Fruit fly (Drosophila melanogaster) whole organism, wandering third instar larva: ENCODE measurements around the gene Kcmf1.

ENCODE experiments used
- Abd-B ChIP-seq: fragments of >200 bp; optimal IDR thresholded peaks from 2 replicates; lab custom pipeline; 2017; ENCODE audit warnings: missing biosample characterization, missing genetic modification characterization
- CG32264 ChIP-seq: fragments of 200-800 bp; sonication (Bioruptor generic); optimal IDR thresholded peaks from 2 replicates; lab custom pipeline; 2016; ENCODE audit warnings: missing biosample characterization, missing genetic modification characterization
- CG9705 ChIP-seq: fragments of 200-800 bp; sonication (Bioruptor generic); optimal IDR thresholded peaks from 2 replicates; lab custom pipeline; 2018; ENCODE audit warnings: missing biosample characterization, mild to moderate bottlenecking, missing genetic modification characterization
- CrebA ChIP-seq: fragments of 200-800 bp; sonication (Bioruptor generic); optimal IDR thresholded peaks from 2 replicates; lab custom pipeline; 2016; ENCODE audit warnings: missing biosample characterization, mild to moderate bottlenecking, missing genetic modification characterization, borderline replicate concordance
- HLH106 ChIP-seq: fragments of 200-800 bp; optimal IDR thresholded peaks from 3 replicates; lab custom pipeline; 2019; ENCODE audit warnings: missing biosample characterization, mild to moderate bottlenecking, missing genetic modification characterization, moderate library complexity
- Hr78 ChIP-seq: fragments of >200 bp; optimal IDR thresholded peaks from 2 replicates; lab custom pipeline; 2017; ENCODE audit warnings: missing biosample characterization, missing genetic modification characterization
- Hr83 ChIP-seq: fragments of 200-300 bp; sonication (Bioruptor generic); optimal IDR thresholded peaks from 2 replicates; lab custom pipeline; 2016; ENCODE audit warnings: missing biosample characterization, mild to moderate bottlenecking, missing genetic modification characterization, moderate library complexity; ENCODE audit not compliant: poor library complexity, severe bottlenecking
- Jra ChIP-seq: sonication (Bioruptor generic); optimal IDR thresholded peaks from 2 replicates; lab custom pipeline; 2016; ENCODE audit warnings: missing biosample characterization, missing genetic modification characterization
- Mio ChIP-seq: sonication (Bioruptor generic); optimal IDR thresholded peaks from 2 replicates; lab custom pipeline; 2016; ENCODE audit warnings: missing biosample characterization, missing genetic modification characterization
- Myc ChIP-seq: fragments of >200 bp; optimal IDR thresholded peaks from 2 replicates; lab custom pipeline; 2017
- Rel ChIP-seq, 2 experiments: fragments of 200-800 bp; sonication (Bioruptor generic) in 1 of 2; optimal IDR thresholded peaks; 2 replicates in 1 of 2; 3 replicates in 1 of 2; lab custom pipeline; 2016 to 2019; ENCODE audit warnings: mild to moderate bottlenecking in 2 of 2, missing biosample characterization in 2 of 2, missing genetic modification characterization in 2 of 2, moderate library complexity in 1 of 2
- Sp1 ChIP-seq: fragments of 200-800 bp; sonication (Bioruptor generic); optimal IDR thresholded peaks from 3 replicates; lab custom pipeline; 2019; ENCODE audit warnings: missing biosample characterization, mild to moderate bottlenecking, missing genetic modification characterization, moderate library complexity
- Vsx2 ChIP-seq: fragments of 200-300, 225-300 bp; sonication (Bioruptor generic); optimal IDR thresholded peaks from 2 replicates; lab custom pipeline; 2018; ENCODE audit warnings: missing biosample characterization, missing genetic modification characterization; ENCODE audit not compliant: partially characterized antibody
- br ChIP-seq: fragments of 200-800 bp; sonication (Bioruptor generic); optimal IDR thresholded peaks from 2 replicates; lab custom pipeline; 2016; ENCODE audit warnings: missing biosample characterization, missing genetic modification characterization
- brk ChIP-seq: fragments of 200-800 bp; sonication (Bioruptor generic); optimal IDR thresholded peaks from 2 replicates; lab custom pipeline; 2016; ENCODE audit warnings: missing biosample characterization, mild to moderate bottlenecking, missing genetic modification characterization
- dmrt93B ChIP-seq: fragments of 200-800 bp; sonication (Bioruptor generic); optimal IDR thresholded peaks from 2 replicates; lab custom pipeline; 2018; ENCODE audit warnings: missing biosample characterization, mild to moderate bottlenecking, missing genetic modification characterization
- dsf ChIP-seq: sonication (Bioruptor generic); optimal IDR thresholded peaks from 2 replicates; lab custom pipeline; 2016; ENCODE audit warnings: missing biosample characterization, missing genetic modification characterization, borderline replicate concordance
- foxo ChIP-seq, 2 experiments: fragments of 200-800 bp; sonication (Bioruptor generic); optimal IDR thresholded peaks; 2 replicates in 1 of 2; 3 replicates in 1 of 2; lab custom pipeline; 2016 to 2017; ENCODE audit warnings: missing biosample characterization in 2 of 2, missing genetic modification characterization in 2 of 2
- fru ChIP-seq: fragments of 200-800 bp; sonication (Bioruptor generic); optimal IDR thresholded peaks from 3 replicates; lab custom pipeline; 2016; ENCODE audit warnings: missing biosample characterization, mild to moderate bottlenecking, missing genetic modification characterization
- h ChIP-seq: fragments of 200-800 bp; sonication (Bioruptor generic); optimal IDR thresholded peaks from 3 replicates; lab custom pipeline; 2016; ENCODE audit warnings: missing biosample characterization, mild to moderate bottlenecking, missing genetic modification characterization
- jim ChIP-seq: fragments of 175-275, 200-325 bp; sonication (Bioruptor generic); optimal IDR thresholded peaks from 2 replicates; lab custom pipeline; 2016; ENCODE audit warnings: missing biosample characterization, mild to moderate bottlenecking, missing genetic modification characterization
- lola ChIP-seq: fragments of >200 bp; optimal IDR thresholded peaks from 2 replicates; lab custom pipeline; 2017; ENCODE audit warnings: missing biosample characterization, missing genetic modification characterization
- psq ChIP-seq: fragments of 200-800 bp; sonication (Bioruptor generic); optimal IDR thresholded peaks from 3 replicates; lab custom pipeline; 2017; ENCODE audit warnings: missing biosample characterization, mild to moderate bottlenecking, missing genetic modification characterization, moderate library complexity
- rgr ChIP-seq: fragments of 200-800 bp; sonication (Bioruptor generic); optimal IDR thresholded peaks from 3 replicates; lab custom pipeline; 2016; ENCODE audit warnings: missing biosample characterization, mild to moderate bottlenecking, missing genetic modification characterization
- sage ChIP-seq: fragments of 200-800 bp; sonication (Bioruptor generic); optimal IDR thresholded peaks from 2 replicates; lab custom pipeline; 2016; ENCODE audit warnings: missing biosample characterization, mild to moderate bottlenecking, missing genetic modification characterization
- sv ChIP-seq: fragments of 200-800 bp; sonication (Bioruptor generic); optimal IDR thresholded peaks from 3 replicates; lab custom pipeline; 2016; ENCODE audit warnings: missing biosample characterization, missing genetic modification characterization
- tai ChIP-seq: sonication (Bioruptor generic); optimal IDR thresholded peaks from 2 replicates; lab custom pipeline; 2016; ENCODE audit warnings: missing biosample characterization, missing genetic modification characterization
- usp ChIP-seq: fragments of >200 bp; optimal IDR thresholded peaks from 2 replicates; lab custom pipeline; 2017; ENCODE audit warnings: missing biosample characterization, missing genetic modification characterization

Kcmf1 gene

dm6 chr3R:8966598-8966997 lies 48.1 kb downstream of the Kcmf1 start:
- TF ChIP-seq Myc (no peak), CrebA (no peak), Jra (GFP tag; lab: Kevin White, UChicago) (no peak), Rel (GFP tag; optimal IDR thresholded peaks at IDR 0.05; lab: Kevin White, UChicago) (no peak), Rel (tag; optimal IDR thresholded peaks at IDR 0.05; lab: Kevin White, UChicago) (no peak), br (GFP tag; lab: Kevin White, UChicago) (no peak)
- TF ChIP-seq, all 38 proteins: peak for 0

- no peak for TF ChIP-seq Myc
- no peak for TF ChIP-seq Abd-B
- TF ChIP-seq, all 38 proteins: peak for 0
Measured at dm6 chr3R:8965546-8965945, 49.2 kb downstream of the Kcmf1 start.

dm6 chr3R:8963756-8964342 lies 50.9 kb downstream of the Kcmf1 start:
- TF ChIP-seq CrebA (no peak), dmrt93B (GFP tag; lab: Kevin White, UChicago) (no peak), HLH106 (tag; lab: Kevin White, UChicago) (no peak), jim (GFP tag; lab: Kevin White, UChicago) (no peak), Hr78 (no peak), dsf (GFP tag; lab: Kevin White, UChicago) (no peak), sage (GFP tag; lab: Kevin White, UChicago) (no peak), rgr (GFP tag; lab: Kevin White, UChicago) (no peak), foxo (GFP tag; optimal IDR thresholded peaks at IDR 0.05; lab: Kevin White, UChicago) (no peak), Rel (GFP tag; optimal IDR thresholded peaks at IDR 0.05; lab: Kevin White, UChicago) (no peak), Rel (tag; optimal IDR thresholded peaks at IDR 0.05; lab: Kevin White, UChicago) (no peak), lola (GFP tag; lab: Kevin White, UChicago) (no peak), sv (GFP tag; lab: Kevin White, UChicago) (no peak), Hr83 (GFP tag; lab: Kevin White, UChicago) (no peak), CG32264 (GFP tag; lab: Kevin White, UChicago) (no peak), tai (GFP tag; lab: Kevin White, UChicago) (no peak), Abd-B (no peak), Mio (no peak), Vsx2 (GFP tag; lab: Kevin White, UChicago) (no peak), h (GFP tag; lab: Kevin White, UChicago) (no peak)

DNA sequence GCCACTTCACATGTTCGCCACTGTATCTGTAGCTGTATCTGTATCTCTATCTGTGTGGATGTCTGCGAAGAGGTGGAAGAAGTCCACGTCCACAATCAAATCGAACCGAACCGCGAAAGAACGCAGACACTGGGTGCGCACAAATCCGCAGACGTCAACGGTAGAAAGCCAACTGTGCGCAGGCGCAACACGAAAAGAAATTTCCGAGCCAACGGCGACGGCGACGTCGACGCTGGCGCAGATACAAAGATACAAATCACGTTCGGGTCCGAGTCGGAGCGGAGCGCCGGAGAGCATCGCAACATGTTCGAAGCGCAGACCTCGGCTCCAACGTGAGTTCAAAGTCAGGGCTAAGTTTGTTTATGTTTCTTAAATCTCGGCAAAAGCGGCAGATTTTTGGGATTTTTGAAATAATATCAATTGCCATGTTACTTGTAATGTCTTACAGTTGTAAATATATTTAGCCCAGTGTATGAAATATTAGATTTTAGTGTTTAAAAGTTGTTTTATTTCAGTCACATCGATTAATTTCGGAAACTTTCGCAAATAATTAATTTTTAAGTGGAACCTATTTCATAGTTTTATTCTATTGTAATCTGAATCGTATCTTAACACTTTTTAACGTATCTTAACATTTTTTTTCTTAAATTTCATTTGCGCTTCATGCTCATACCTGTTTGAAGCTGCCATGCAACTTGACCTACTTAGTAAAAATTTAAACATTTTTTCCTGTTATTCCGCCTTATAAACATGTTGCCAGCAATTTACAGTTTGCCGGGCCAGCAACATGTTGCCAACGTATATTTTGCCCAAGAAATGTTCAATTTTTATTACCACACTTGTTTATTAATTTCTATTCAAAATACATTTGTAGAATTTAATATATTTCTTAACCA lies 51.6 kb downstream of the Kcmf1 start, which contains the start of gene ich:
Gene ich (minus strand): TSS at position 178 of the 896 bp plus-strand sequence.
- TF ChIP-seq psq (GFP tag; lab: Kevin White, UChicago) (peak; percentile 26), usp (GFP tag; lab: Kevin White, UChicago) (no peak), CrebA (no peak), Hr83 (GFP tag; lab: Kevin White, UChicago) (no peak), lola (GFP tag; lab: Kevin White, UChicago) (no peak)

DNA sequence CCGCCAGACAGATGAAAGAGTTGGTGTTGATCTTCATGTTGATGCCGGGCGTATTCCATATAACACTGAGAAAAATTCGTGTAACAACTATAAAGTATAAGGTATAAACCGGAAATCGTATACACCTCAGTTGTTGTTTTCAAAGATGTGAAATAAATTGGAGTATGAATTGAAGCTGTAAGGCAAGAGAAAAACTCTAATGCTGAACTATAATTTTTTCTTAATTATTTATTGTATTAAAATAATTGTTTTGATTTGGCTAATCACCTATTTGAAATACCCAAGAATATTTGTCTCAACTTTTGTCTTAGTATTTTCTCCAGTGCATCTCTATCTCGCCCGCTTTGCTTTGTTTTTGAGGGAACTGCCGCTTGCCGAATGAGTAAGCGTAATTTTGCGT lies 54.4 kb downstream of the Kcmf1 start:
- TF ChIP-seq Sp1 (peak; percentile 4), fru (GFP tag; lab: Kevin White, UChicago) (no peak), Jra (GFP tag; lab: Kevin White, UChicago) (no peak), CG9705 (GFP tag; lab: Kevin White, UChicago) (no peak), Vsx2 (GFP tag; lab: Kevin White, UChicago) (no peak), h (GFP tag; lab: Kevin White, UChicago) (peak; percentile 17), rgr (GFP tag; lab: Kevin White, UChicago) (peak; percentile 12), dsf (GFP tag; lab: Kevin White, UChicago) (no peak), Hr83 (GFP tag; lab: Kevin White, UChicago) (no peak), brk (GFP tag; lab: Kevin White, UChicago) (no peak), lola (GFP tag; lab: Kevin White, UChicago) (no peak), CrebA (no peak), foxo (GFP tag; optimal IDR thresholded peaks at IDR 0.05; lab: Kevin White, UChicago) (peak in 1 of 2 experiments; percentile 10)
